Fruit fly (Drosophila melanogaster) whole organism, adult: ENCODE data around the gene ZIPIC.

Source experiments
- Crg-1 ChIP-seq: fragments of 200-800 bp; sonication (Bioruptor generic); optimal IDR thresholded peaks from 2 replicates; lab custom pipeline; 2016; ENCODE audit warnings: missing biosample characterization, missing genetic modification characterization
- Hr96 ChIP-seq: fragments of 200-800 bp; sonication (Bioruptor generic); optimal IDR thresholded peaks from 2 replicates; lab custom pipeline; 2016; ENCODE audit warnings: missing biosample characterization, missing genetic modification characterization
- Mnt ChIP-seq: fragments of 200-800 bp; sonication (Bioruptor generic); optimal IDR thresholded peaks from 2 replicates; lab custom pipeline; 2016; ENCODE audit warnings: missing biosample characterization, mild to moderate bottlenecking, missing genetic modification characterization
- kay ChIP-seq: fragments of 200-800 bp; sonication (Bioruptor generic); peaks from one replicate; lab custom pipeline; 2016; ENCODE audit warnings: missing biosample characterization, missing genetic modification characterization, borderline replicate concordance
- toe ChIP-seq: fragments of 200-800 bp; sonication (Bioruptor generic); optimal IDR thresholded peaks from 2 replicates; lab custom pipeline; 2016; ENCODE audit warnings: missing biosample characterization, missing genetic modification characterization

DNA sequence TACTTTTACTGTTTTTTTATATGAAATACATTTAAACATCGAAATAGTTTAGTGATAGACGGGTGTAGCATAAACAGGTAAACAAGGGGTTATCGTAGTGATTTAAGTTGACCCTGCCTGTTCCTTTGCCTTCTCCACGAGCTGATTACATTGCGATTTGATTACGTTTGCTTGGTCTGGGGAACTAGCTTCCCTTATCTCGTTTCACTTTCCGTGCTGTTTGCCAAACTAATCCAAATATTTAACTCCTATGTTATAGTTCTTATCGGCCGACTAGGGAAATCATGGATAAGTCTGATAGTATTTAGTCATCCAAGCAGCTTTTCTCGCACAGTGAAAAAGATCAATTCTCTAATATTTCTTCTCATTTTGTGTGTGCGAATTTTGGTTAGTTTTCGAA lies 25.3 kb upstream of the ZIPIC start:
- no peak for TF ChIP-seq Mnt (GFP tag; lab: Kevin White, UChicago)
- TF ChIP-seq Crg-1 (GFP tag; lab: Kevin White, UChicago): no peak
- no peak for TF ChIP-seq toe
- TF ChIP-seq kay (GFP tag; lab: Kevin White, UChicago): peak; percentile 48
- no peak for TF ChIP-seq Hr96 (GFP tag; lab: Kevin White, UChicago)
